Fruit fly (Drosophila melanogaster): ENCODE data around the gene Eip75B.

DNA sequence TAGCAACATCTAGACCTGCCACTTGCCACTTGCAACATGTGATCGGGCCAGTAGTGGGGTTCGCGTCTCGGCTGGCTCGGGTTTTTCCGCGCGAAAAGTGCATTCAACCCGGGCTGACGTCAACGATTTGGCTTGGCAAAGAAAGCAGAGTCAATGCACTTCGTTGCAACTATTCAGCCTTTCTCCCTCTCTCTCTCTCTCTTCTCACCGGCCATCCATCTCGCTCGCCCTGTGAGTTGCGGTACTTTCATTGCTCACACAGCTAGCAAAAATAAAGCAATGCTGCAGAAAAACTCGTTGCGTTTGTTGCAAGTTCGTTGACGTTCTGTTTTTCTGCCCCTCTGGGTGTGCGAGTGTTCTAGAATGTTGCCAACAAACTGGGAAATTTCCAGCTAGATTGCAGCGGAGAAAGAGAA, 78.1 kb downstream of the Eip75B start:
- TF ChIP-seq pan (optimal IDR thresholded peaks at IDR 0.05) (no peak), Sp1 (GFP tag; optimal IDR thresholded peaks at IDR 0.05) (no peak), brk (GFP tag; optimal IDR thresholded peaks at IDR 0.05) (no peak), Jra (GFP tag; optimal IDR thresholded peaks at IDR 0.05) (no peak)
